Worm (Caenorhabditis elegans): Measurements from ENCODE around the gene mltn-9.

Gene mltn-9

DNA sequence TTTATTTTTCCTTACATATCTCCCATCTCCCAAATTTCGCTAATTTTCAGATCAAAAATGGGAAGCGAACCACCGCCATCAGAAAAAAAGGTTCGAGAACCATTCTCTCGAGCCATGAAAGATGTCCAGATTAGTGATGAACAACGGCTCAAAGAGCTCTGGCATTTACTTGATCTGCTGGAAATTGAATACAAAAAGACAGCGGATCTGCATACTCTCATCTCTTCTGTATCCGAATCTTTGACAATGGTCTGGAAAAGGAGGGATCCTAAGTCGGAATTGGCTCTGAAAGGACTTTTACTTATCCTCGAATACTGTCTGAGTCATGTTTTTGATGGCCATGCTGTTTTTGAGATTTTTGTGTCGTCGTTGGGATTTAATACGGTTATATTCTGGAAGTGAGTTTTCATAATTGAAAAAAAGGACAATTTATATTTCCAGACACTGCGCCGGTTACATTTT is 15.0 kb upstream of the mltn-9 start, which contains the start of gene tps-2:
Gene tps-2 (plus strand): TSS at position 51 of the 462 bp plus-strand sequence.
- no peak for TF ChIP-seq ztf-29 (GFP tag; IDR thresholded peaks at IDR 0.05)

DNA sequence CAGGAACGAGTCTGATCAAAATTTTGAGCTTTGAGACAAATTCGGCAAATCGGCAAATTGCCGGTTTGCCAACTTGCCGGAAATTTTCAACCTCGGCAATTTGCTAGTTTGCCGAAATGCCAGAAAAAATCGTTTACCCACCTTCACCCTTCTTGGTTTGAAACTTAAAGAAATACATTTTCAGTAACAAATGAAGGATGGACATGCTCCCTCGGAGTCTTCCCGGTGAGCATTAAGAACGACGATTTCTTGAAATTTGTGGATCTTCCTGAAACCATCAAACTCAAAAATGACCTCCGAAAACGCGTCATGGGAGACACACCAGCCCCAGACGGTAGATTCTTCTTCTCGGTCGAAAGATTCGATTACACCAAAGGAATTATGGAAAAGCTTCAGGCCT is 13.1 kb upstream of the mltn-9 start:
- no peak for TF ChIP-seq T22C8.4 (GFP tag; IDR thresholded peaks at IDR 0.05)

DNA sequence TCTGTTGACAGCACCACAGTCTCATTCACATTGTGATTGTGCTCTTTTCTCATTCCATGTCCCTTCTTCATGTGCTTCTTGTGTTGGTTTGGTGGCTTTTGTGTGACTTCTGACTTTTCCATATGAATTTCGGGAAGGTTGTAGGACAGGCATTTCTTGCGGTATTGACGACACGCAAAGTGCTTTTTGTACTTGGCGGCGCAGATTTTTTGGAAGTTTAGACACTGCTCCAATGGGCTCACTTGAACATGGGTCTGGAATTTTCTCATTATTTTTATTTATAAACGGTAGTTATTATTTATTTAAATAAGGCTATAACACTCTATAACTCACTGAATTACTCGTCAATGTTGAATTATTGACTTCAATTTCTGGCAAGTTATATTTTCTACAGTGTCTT is 11.6 kb upstream of the mltn-9 start:
- TF ChIP-seq flt-1 (GFP tag; IDR thresholded peaks at IDR 0.05) (no peak), T22C8.4 (GFP tag; IDR thresholded peaks at IDR 0.05) (no peak), tab-1 (GFP tag; IDR thresholded peaks at IDR 0.05) (no peak), cog-1 (tag; optimal IDR thresholded peaks at IDR 0.05) (no peak), ztf-29 (GFP tag; IDR thresholded peaks at IDR 0.05) (no peak), med-1 (GFP tag; optimal IDR thresholded peaks at IDR 0.05; ENCODE audit: insufficient read depth) (no peak), ref-1 (GFP tag; conservative IDR thresholded peaks at IDR 0.05) (no peak), klf-2 (GFP tag; conservative IDR thresholded peaks at IDR 0.05) (no peak), ztf-23 (GFP tag; IDR thresholded peaks at IDR 0.05) (no peak)

DNA sequence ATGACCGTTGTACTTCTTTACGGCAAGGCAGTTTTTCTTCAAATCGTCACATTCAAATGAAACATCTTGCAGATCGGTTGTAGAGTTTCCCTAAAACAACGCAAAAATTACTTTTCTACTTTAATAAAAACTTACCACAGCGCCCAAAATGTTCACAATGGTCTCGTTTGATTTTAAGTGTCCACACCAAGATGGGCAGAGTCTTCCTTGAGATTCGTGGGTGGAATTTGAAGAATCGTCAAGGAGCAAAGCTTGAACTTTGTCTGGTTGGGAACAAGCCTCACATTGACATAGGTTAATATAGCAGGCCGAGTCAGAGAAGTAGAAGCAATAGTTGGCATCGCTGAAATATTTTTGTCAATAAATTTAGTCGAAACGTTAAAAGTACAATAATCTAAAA is 10.8 kb upstream of the mltn-9 start:
- TF ChIP-seq tab-1 (GFP tag; IDR thresholded peaks at IDR 0.05): no peak
- no peak for TF ChIP-seq ref-1 (GFP tag; conservative IDR thresholded peaks at IDR 0.05)
- no peak for TF ChIP-seq ztf-29 (GFP tag; IDR thresholded peaks at IDR 0.05)
- no peak for TF ChIP-seq cog-1 (tag; optimal IDR thresholded peaks at IDR 0.05)
- TF ChIP-seq flt-1 (GFP tag; IDR thresholded peaks at IDR 0.05): no peak
- TF ChIP-seq ztf-23 (GFP tag; IDR thresholded peaks at IDR 0.05): no peak
- TF ChIP-seq med-1 (GFP tag; optimal IDR thresholded peaks at IDR 0.05; ENCODE audit: insufficient read depth): no peak
- TF ChIP-seq klf-2 (GFP tag; conservative IDR thresholded peaks at IDR 0.05): no peak
- no peak for TF ChIP-seq T22C8.4 (GFP tag; IDR thresholded peaks at IDR 0.05)

DNA sequence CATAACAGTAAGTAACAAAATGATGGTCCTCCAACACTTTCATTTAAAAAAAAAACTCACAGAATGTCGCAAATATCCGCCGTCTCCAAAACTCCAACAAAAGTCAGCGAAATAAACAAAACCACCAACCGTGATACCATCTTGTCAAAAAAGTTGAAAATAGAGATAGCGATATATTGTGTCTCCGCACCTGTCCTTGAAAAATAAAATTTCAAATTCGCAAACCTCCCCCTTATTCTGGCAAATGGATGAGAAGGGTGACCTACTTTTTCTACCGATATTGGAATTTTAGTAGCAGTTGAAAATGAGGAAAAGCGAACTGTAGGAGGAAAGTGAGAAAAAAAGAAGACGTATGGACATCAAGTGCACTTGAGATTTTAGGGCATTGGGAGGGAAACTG is 10.4 kb upstream of the mltn-9 start, which contains the start of gene F19H8.2:
Gene F19H8.2 (minus strand): TSS at position 391 of the 400 bp plus-strand sequence.
- TF ChIP-seq klf-2 (GFP tag; conservative IDR thresholded peaks at IDR 0.05) (no peak), cog-1 (tag; optimal IDR thresholded peaks at IDR 0.05) (no peak), tab-1 (GFP tag; IDR thresholded peaks at IDR 0.05) (no peak), T22C8.4 (GFP tag; IDR thresholded peaks at IDR 0.05) (no peak), ref-1 (GFP tag; conservative IDR thresholded peaks at IDR 0.05) (no peak), flt-1 (GFP tag; IDR thresholded peaks at IDR 0.05) (no peak), ztf-29 (GFP tag; IDR thresholded peaks at IDR 0.05) (no peak), ztf-23 (GFP tag; IDR thresholded peaks at IDR 0.05) (no peak), med-1 (GFP tag; optimal IDR thresholded peaks at IDR 0.05; ENCODE audit: insufficient read depth) (no peak)

DNA sequence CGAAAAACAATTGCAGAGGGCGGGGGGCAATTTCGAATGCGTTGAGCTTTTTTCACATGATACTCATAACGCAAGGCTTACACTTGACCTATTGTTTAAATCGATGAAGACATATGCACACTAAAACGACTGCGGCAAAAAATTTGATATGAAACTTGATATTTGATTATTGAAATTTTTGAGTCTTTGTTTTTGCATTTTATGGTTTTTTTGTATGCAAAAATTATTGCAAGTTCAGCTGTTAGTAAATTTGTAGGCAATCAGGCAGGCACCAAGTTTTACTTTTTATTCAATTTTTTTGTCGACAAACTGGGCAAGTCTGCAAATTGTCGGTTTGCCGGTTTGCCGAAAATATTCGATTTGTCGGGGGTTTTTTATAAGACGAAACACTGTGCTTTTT is 9.7 kb upstream of the mltn-9 start, which contains the start of gene arl-3:
Gene arl-3 (plus strand): TSS at position 301 of the 400 bp plus-strand sequence.
- TF ChIP-seq cog-1 (tag; optimal IDR thresholded peaks at IDR 0.05): no peak
- no peak for TF ChIP-seq ztf-29 (GFP tag; IDR thresholded peaks at IDR 0.05)
- no peak for TF ChIP-seq klf-2 (GFP tag; conservative IDR thresholded peaks at IDR 0.05)
- TF ChIP-seq T22C8.4 (GFP tag; IDR thresholded peaks at IDR 0.05): no peak
- TF ChIP-seq flt-1 (GFP tag; IDR thresholded peaks at IDR 0.05): no peak

DNA sequence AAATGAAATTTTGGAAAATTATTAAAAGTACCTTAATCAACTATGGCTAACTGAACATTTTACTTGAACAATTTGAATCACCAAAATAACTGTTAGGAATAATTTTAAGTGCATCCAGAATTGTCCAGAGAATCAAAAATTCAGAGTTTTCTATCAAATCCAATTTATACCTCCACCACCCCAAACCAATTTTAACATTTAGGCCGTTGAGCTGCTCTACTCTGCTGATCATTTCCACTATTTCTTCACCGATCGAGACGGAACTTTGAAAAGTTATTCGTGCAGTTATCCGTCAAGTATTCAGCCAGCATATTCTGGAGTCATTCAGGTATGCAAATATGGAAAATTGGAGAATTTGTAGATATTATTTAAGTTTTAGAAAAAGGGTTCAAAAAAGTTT is 7.3 kb upstream of the mltn-9 start:
- TF ChIP-seq med-1 (GFP tag; optimal IDR thresholded peaks at IDR 0.05; ENCODE audit: insufficient read depth) (no peak), klf-2 (GFP tag; conservative IDR thresholded peaks at IDR 0.05) (no peak), ztf-29 (GFP tag; IDR thresholded peaks at IDR 0.05) (no peak), ref-1 (GFP tag; conservative IDR thresholded peaks at IDR 0.05) (no peak)

DNA sequence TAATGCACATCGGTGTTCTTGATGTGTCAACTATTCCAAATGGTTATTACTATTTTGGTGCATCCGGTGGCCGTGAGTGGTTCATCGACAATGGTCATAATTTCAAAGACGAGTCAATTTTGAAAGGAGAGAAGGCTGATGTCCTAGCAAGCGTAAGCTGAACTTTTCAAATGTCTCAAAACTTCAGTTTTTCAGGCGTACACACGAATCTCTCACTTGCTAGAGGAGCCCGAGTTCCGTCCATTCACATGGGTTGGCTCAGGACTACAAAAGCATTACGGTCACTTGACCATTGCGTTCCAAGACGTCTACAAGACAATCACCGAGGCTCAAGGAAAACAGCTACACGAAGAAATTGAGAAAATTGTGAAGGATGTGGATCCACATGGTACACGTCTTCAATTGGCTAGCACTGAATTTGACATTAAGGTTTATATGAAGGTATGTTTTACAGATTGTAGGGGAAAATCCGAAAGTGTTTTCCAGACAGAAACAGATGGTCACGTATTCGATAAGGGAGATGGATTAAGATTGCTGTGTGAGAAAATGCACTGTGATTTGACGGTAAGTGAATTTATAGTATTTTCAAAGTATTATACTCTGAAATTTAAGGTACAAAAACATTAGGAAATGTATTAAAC is 6.4 kb upstream of the mltn-9 start:
- TF ChIP-seq med-1 (GFP tag; optimal IDR thresholded peaks at IDR 0.05; ENCODE audit: insufficient read depth): no peak
- TF ChIP-seq ref-1 (GFP tag; conservative IDR thresholded peaks at IDR 0.05): no peak
- no peak for TF ChIP-seq tab-1 (GFP tag; IDR thresholded peaks at IDR 0.05)
- no peak for TF ChIP-seq flt-1 (GFP tag; IDR thresholded peaks at IDR 0.05)
- TF ChIP-seq ztf-23 (GFP tag; IDR thresholded peaks at IDR 0.05): no peak
- no peak for TF ChIP-seq cog-1 (tag; optimal IDR thresholded peaks at IDR 0.05)
- no peak for TF ChIP-seq klf-2 (GFP tag; conservative IDR thresholded peaks at IDR 0.05)
- TF ChIP-seq T22C8.4 (GFP tag; IDR thresholded peaks at IDR 0.05): no peak
- TF ChIP-seq ztf-29 (GFP tag; IDR thresholded peaks at IDR 0.05): no peak

DNA sequence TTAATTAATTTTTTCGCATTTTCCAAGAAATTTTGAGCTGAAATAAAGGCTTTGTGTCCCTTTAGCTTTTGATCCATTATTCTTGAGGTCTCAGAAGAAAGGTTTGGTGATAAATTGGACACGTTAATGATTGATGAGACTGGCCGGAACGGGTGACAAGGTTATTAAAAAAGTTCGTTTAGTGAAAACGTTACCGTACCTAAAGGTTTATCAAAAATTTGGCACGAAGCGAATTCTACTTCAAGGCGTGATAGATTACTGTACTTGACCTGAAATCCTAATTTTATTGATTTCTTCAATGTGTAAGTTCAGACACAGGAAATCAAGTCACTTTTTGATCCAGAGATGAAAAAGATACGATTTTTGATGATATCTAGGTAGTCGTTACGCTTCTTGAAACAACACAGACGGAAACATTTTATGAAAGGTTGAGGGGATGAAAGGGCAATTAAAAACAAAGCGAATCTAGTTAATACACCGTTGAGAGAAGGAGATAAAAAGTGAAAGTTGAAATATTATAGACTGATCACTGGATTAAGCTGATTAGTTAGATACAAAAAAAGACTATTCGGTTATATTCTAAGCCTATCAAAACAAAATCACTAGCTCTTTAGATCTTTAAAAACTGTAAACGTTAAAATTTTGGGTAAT is 5.2 kb upstream of the mltn-9 start:
- TF ChIP-seq flt-1 (GFP tag; IDR thresholded peaks at IDR 0.05) (no peak), ztf-23 (GFP tag; IDR thresholded peaks at IDR 0.05) (no peak), klf-2 (GFP tag; conservative IDR thresholded peaks at IDR 0.05) (no peak), ztf-29 (GFP tag; IDR thresholded peaks at IDR 0.05) (no peak), med-1 (GFP tag; optimal IDR thresholded peaks at IDR 0.05; ENCODE audit: insufficient read depth) (no peak), cog-1 (tag; optimal IDR thresholded peaks at IDR 0.05) (no peak), tab-1 (GFP tag; IDR thresholded peaks at IDR 0.05) (no peak), ref-1 (GFP tag; conservative IDR thresholded peaks at IDR 0.05) (no peak), T22C8.4 (GFP tag; IDR thresholded peaks at IDR 0.05) (no peak)

DNA sequence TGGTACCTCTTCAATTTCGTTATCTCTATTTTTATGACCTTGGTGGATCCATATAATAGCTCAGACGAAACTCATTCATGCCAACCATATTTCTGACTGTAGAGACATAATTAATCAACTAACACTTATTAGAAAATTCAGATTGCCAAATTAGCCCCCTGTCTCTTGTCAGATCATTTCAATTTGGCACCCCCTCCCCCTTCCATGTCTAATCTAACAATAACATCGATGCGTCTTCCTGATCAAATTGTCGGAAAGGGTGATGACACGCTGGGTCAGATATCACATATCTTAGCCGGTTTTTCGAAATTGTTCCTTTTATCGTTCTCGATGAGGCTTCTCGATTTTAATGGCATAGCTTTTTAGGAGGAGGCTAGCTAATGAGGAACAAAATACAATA is 4.5 kb upstream of the mltn-9 start:
- TF ChIP-seq tab-1 (GFP tag; IDR thresholded peaks at IDR 0.05): no peak
- no peak for TF ChIP-seq med-1 (GFP tag; optimal IDR thresholded peaks at IDR 0.05; ENCODE audit: insufficient read depth)
- TF ChIP-seq cog-1 (tag; optimal IDR thresholded peaks at IDR 0.05): no peak
- TF ChIP-seq flt-1 (GFP tag; IDR thresholded peaks at IDR 0.05): no peak
- TF ChIP-seq klf-2 (GFP tag; conservative IDR thresholded peaks at IDR 0.05): no peak
- TF ChIP-seq ref-1 (GFP tag; conservative IDR thresholded peaks at IDR 0.05): no peak
- TF ChIP-seq ztf-23 (GFP tag; IDR thresholded peaks at IDR 0.05): no peak
- no peak for TF ChIP-seq T22C8.4 (GFP tag; IDR thresholded peaks at IDR 0.05)
- no peak for TF ChIP-seq ztf-29 (GFP tag; IDR thresholded peaks at IDR 0.05)

Measured in whole organism, midembryonic.